Worm (Caenorhabditis elegans): ENCODE results near the gene ctsa-3.1.

- TF ChIP-seq ref-2 (tag; optimal IDR thresholded peaks at IDR 0.05) (no peak), nhr-11 (tag; optimal IDR thresholded peaks at IDR 0.05) (no peak), elt-2 (tag; optimal IDR thresholded peaks at IDR 0.05) (peak; percentile 73)
Measured at ce11 chrII:7251978-7252377, 19.3 kb downstream of the ctsa-3.1 start, which contains the start of the genes prx-13 and ada-2.

All from whole organism, late embryonic.